Fruit fly (Drosophila melanogaster) whole organism, embryonic: ENCODE measurements around the gene scny.
A peak's percentile ranks its signal among the peaks of the same experiment; 100 is the strongest.

Experiments used
- Abd-B ChIP-seq: fragments of 200-800 bp; sonication (Bioruptor generic); optimal IDR thresholded peaks from 2 replicates; lab custom pipeline; 2018; ENCODE audit warnings: missing biosample characterization, mild to moderate bottlenecking, missing genetic modification characterization, moderate library complexity
- Adf1 ChIP-seq: fragments of 200-800 bp; sonication (Bioruptor generic); IDR thresholded peaks from 2 replicates; pipeline ENCODE4 v1.3.6; 2022; ENCODE audit warnings: missing biosample characterization, missing genetic modification characterization
- Awh ChIP-seq: fragments of 200-800 bp; sonication (Bioruptor generic); IDR thresholded peaks from 2 replicates; pipeline ENCODE4, ENCODE4 v1.3.6; 2022; ENCODE audit warnings: missing biosample characterization, missing genetic modification characterization
- B-H2 ChIP-seq: fragments of 200-800 bp; sonication (Bioruptor generic); optimal IDR thresholded peaks from 2 replicates; lab custom pipeline; 2018; ENCODE audit warnings: missing biosample characterization, mild to moderate bottlenecking, missing genetic modification characterization
- CG10209 ChIP-seq: fragments of 200-800 bp; sonication (Bioruptor generic); optimal IDR thresholded peaks from 3 replicates; lab custom pipeline; 2017; ENCODE audit warnings: missing biosample characterization, mild to moderate bottlenecking, missing genetic modification characterization, missing genetic modification reagents
- CG11504 ChIP-seq: fragments of 200-800 bp; sonication (Bioruptor generic); optimal IDR thresholded peaks from 3 replicates; lab custom pipeline; 2019; ENCODE audit warnings: missing biosample characterization, mild to moderate bottlenecking, missing genetic modification characterization, moderate library complexity
- CG12391 ChIP-seq: fragments of 200-800 bp; sonication (Bioruptor generic); optimal IDR thresholded peaks from 3 replicates; lab custom pipeline; 2018; ENCODE audit warnings: missing biosample characterization, mild to moderate bottlenecking, missing genetic modification characterization, moderate library complexity
- CG13894 ChIP-seq: fragments of 200-800 bp; sonication (Bioruptor generic); optimal IDR thresholded peaks from 3 replicates; lab custom pipeline; 2018; ENCODE audit warnings: missing biosample characterization, mild to moderate bottlenecking, missing genetic modification characterization, moderate library complexity
- CG14014 ChIP-seq: fragments of 200-800 bp; sonication (Bioruptor generic); IDR thresholded peaks from 2 replicates; pipeline ENCODE4 v1.3.6; 2022; ENCODE audit warnings: missing biosample characterization, missing genetic modification characterization
- CG16863 ChIP-seq: fragments of 200-800 bp; sonication (Bioruptor generic); optimal IDR thresholded peaks from 3 replicates; lab custom pipeline; 2016; ENCODE audit warnings: missing biosample characterization, missing genetic modification characterization
- CG17359 ChIP-seq: fragments of 200-800 bp; sonication (Bioruptor generic); optimal IDR thresholded peaks from 3 replicates; lab custom pipeline; 2018; ENCODE audit warnings: missing biosample characterization, mild to moderate bottlenecking, missing genetic modification characterization, moderate library complexity
- CG17802 ChIP-seq: fragments of 200-800 bp; sonication (Bioruptor generic); optimal IDR thresholded peaks from 2 replicates; lab custom pipeline; 2018; ENCODE audit warnings: missing biosample characterization, mild to moderate bottlenecking, missing genetic modification characterization, moderate library complexity
- CG1792 ChIP-seq: fragments of 200-800 bp; sonication (Bioruptor generic); optimal IDR thresholded peaks from 2 replicates; lab custom pipeline; 2016; ENCODE audit warnings: missing biosample characterization, missing genetic modification characterization
- CG31441 ChIP-seq: fragments of 200-800 bp; sonication (Bioruptor generic); IDR thresholded peaks from 2 replicates; pipeline ENCODE4 v1.3.6; 2022; ENCODE audit warnings: missing biosample characterization, missing genetic modification characterization
- CG5245 ChIP-seq: fragments of 200-800 bp; sonication (Bioruptor generic); optimal IDR thresholded peaks from 3 replicates; lab custom pipeline; 2016; ENCODE audit warnings: missing biosample characterization, missing genetic modification characterization
- CG6765 ChIP-seq: fragments of 200-800 bp; sonication (Bioruptor generic); optimal IDR thresholded peaks from 3 replicates; lab custom pipeline; 2017; ENCODE audit warnings: missing biosample characterization, mild to moderate bottlenecking, missing genetic modification characterization
- CG7271 ChIP-seq: fragments of 200-800 bp; sonication (Bioruptor generic); optimal IDR thresholded peaks from 2 replicates; lab custom pipeline; 2018; ENCODE audit warnings: missing biosample characterization, mild to moderate bottlenecking, missing genetic modification characterization, moderate library complexity
- CG7357 ChIP-seq: fragments of 200-800 bp; sonication (Bioruptor generic); IDR thresholded peaks from 3 replicates; pipeline ENCODE4 v1.3.6; 2022; ENCODE audit warnings: missing biosample characterization, missing genetic modification characterization
- CG8924 ChIP-seq: fragments of 200-800 bp; optimal IDR thresholded peaks from 3 replicates; lab custom pipeline; 2019; ENCODE audit warnings: missing biosample characterization, mild to moderate bottlenecking, missing genetic modification characterization, moderate library complexity
- CG8944 ChIP-seq: fragments of 200-800 bp; sonication (Bioruptor generic); optimal IDR thresholded peaks from 3 replicates; lab custom pipeline; 2016; ENCODE audit warnings: missing biosample characterization, missing genetic modification characterization
- CG9215 ChIP-seq: fragments of 200-800 bp; sonication (Bioruptor generic); IDR thresholded peaks from 2 replicates; pipeline ENCODE4 v1.3.6; 2022; ENCODE audit warnings: missing biosample characterization, missing genetic modification characterization
- CG9876 ChIP-seq: fragments of 200-800 bp; sonication (Bioruptor generic); optimal IDR thresholded peaks from 2 replicates; lab custom pipeline; 2016; ENCODE audit warnings: missing biosample characterization, missing genetic modification characterization
- Dad ChIP-seq: fragments of 200-800 bp; sonication (Bioruptor generic); optimal IDR thresholded peaks from 3 replicates; lab custom pipeline; 2016; ENCODE audit warnings: missing biosample characterization, missing genetic modification characterization
- Dll ChIP-seq: fragments of 200-800 bp; sonication (Bioruptor generic); IDR thresholded peaks from 4 replicates; pipeline ENCODE4 v1.3.6; 2022; ENCODE audit warnings: missing biosample characterization, missing genetic modification characterization; ENCODE audit not compliant: partially characterized antibody
- Dref ChIP-seq: fragments of 200-800 bp; sonication (Bioruptor generic); IDR thresholded peaks from 2 replicates; pipeline ENCODE4 v1.3.6; 2022; ENCODE audit warnings: missing biosample characterization, missing genetic modification characterization
- Drgx ChIP-seq: fragments of 200-800 bp; sonication (Bioruptor generic); IDR thresholded peaks from 2 replicates; pipeline ENCODE4 v1.3.6; 2022; ENCODE audit warnings: missing biosample characterization, missing genetic modification characterization
- Hr39 ChIP-seq: fragments of >200 bp; optimal IDR thresholded peaks from 2 replicates; lab custom pipeline; 2017
- Lpt ChIP-seq: fragments of >200 bp; optimal IDR thresholded peaks from 2 replicates; lab custom pipeline; 2018; ENCODE audit warnings: missing biosample characterization, missing genetic modification characterization
- PHDP ChIP-seq: fragments of 200-800 bp; sonication (Bioruptor generic); optimal IDR thresholded peaks from 3 replicates; lab custom pipeline; 2018; ENCODE audit warnings: missing biosample characterization, mild to moderate bottlenecking, missing genetic modification characterization, moderate library complexity
- Sox102F ChIP-seq: fragments of 200-800 bp; sonication (Bioruptor generic); optimal IDR thresholded peaks from 2 replicates; lab custom pipeline; 2018; ENCODE audit warnings: missing biosample characterization, mild to moderate bottlenecking, missing genetic modification characterization, moderate library complexity
- Taf1 ChIP-seq: fragments of 200-800 bp; sonication (Bioruptor generic); IDR thresholded peaks from 2 replicates; pipeline ENCODE4 v1.3.6; 2022; ENCODE audit warnings: missing biosample characterization, missing genetic modification characterization
- Usf ChIP-seq: fragments of 200-800 bp; sonication (Bioruptor generic); optimal IDR thresholded peaks from 2 replicates; lab custom pipeline; 2017; ENCODE audit warnings: missing genotype, missing biosample characterization, missing genetic modification characterization
- bsh ChIP-seq, 2 experiments: fragments of 200-800 bp; sonication (Bioruptor generic); optimal IDR thresholded peaks; 2 replicates each; lab custom pipeline; 2017 to 2018; ENCODE audit warnings: mild to moderate bottlenecking in 2 of 2, missing biosample characterization in 2 of 2, missing genetic modification characterization in 2 of 2, moderate library complexity in 1 of 2
- danr ChIP-seq: fragments of 200-800 bp; sonication (Bioruptor generic); IDR thresholded peaks from 2 replicates; pipeline ENCODE4 v1.3.6; 2022; ENCODE audit warnings: missing biosample characterization, missing genetic modification characterization
- esg ChIP-seq: fragments of 200-800 bp; sonication (Bioruptor generic); conservative IDR thresholded peaks from 2 replicates; pipeline ENCODE4 v1.3.6; 2022; ENCODE audit warnings: missing biosample characterization, missing genetic modification characterization
- fu2 ChIP-seq: fragments of 200-800 bp; sonication (Bioruptor generic); optimal IDR thresholded peaks from 2 replicates; lab custom pipeline; 2016; ENCODE audit warnings: missing biosample characterization, missing genetic modification characterization
- gce ChIP-seq: fragments of 200-800 bp; sonication (Bioruptor generic); IDR thresholded peaks from 3 replicates; pipeline ENCODE4 v1.3.6; 2022; ENCODE audit warnings: missing biosample characterization, missing genetic modification characterization
- insv ChIP-seq, 2 experiments: fragments of 200-800 bp; sonication (Bioruptor generic); optimal IDR thresholded peaks; 3 replicates each; lab custom pipeline; 2016 to 2018; ENCODE audit warnings: missing biosample characterization in 2 of 2, missing genetic modification characterization in 2 of 2
- ken ChIP-seq: fragments of 200-800 bp; sonication (Bioruptor generic); IDR thresholded peaks from 3 replicates; pipeline ENCODE4 v1.3.6; 2022; ENCODE audit warnings: missing biosample characterization, missing genetic modification characterization
- lbe ChIP-seq: fragments of 200-800 bp; sonication (Bioruptor generic); optimal IDR thresholded peaks from 2 replicates; lab custom pipeline; 2016; ENCODE audit warnings: missing biosample characterization, mild to moderate bottlenecking, missing genetic modification characterization
- maf-S ChIP-seq: fragments of 200-800 bp; sonication (Bioruptor generic); optimal IDR thresholded peaks from 2 replicates; lab custom pipeline; 2016; ENCODE audit warnings: missing biosample characterization, missing genetic modification characterization
- oc ChIP-seq: fragments of 200-800 bp; sonication (Bioruptor generic); optimal IDR thresholded peaks from 2 replicates; lab custom pipeline; 2018; ENCODE audit warnings: missing biosample characterization, mild to moderate bottlenecking, missing genetic modification characterization, moderate library complexity
- odd ChIP-seq: fragments of 200-800 bp; sonication (Bioruptor generic); optimal IDR thresholded peaks from 2 replicates; lab custom pipeline; 2017; ENCODE audit warnings: missing biosample characterization, mild to moderate bottlenecking, missing genetic modification characterization
- pnt ChIP-seq: fragments of 200-800 bp; sonication (Bioruptor generic); optimal IDR thresholded peaks from 3 replicates; lab custom pipeline; 2016; ENCODE audit warnings: missing biosample characterization, missing genetic modification characterization
- ranshi ChIP-seq: fragments of 200-800 bp; sonication (Bioruptor generic); IDR thresholded peaks from 2 replicates; pipeline ENCODE4 v1.3.6; 2022; ENCODE audit warnings: missing biosample characterization, missing genetic modification characterization
- sc ChIP-seq, 3 experiments: fragments of >200 bp in 2 of 3; fragments of 200-800 bp in 1 of 3; sonication (Bioruptor generic) in 1 of 3; optimal IDR thresholded peaks; 2 replicates in 2 of 3; 3 replicates in 1 of 3; lab custom pipeline; 2017; ENCODE audit warnings: mild to moderate bottlenecking in 1 of 3, missing biosample characterization in 1 of 3, missing genetic modification characterization in 1 of 3, missing genetic modification reagents in 1 of 3
- sob ChIP-seq: fragments of 200-800 bp; sonication (Bioruptor generic); IDR thresholded peaks from 2 replicates; pipeline ENCODE4 v1.3.6; 2022; ENCODE audit warnings: missing biosample characterization, missing genetic modification characterization
- tx ChIP-seq: fragments of 200-800 bp; sonication (Bioruptor generic); optimal IDR thresholded peaks from 2 replicates; lab custom pipeline; 2016; ENCODE audit warnings: missing biosample characterization, missing genetic modification characterization
- unpg ChIP-seq: fragments of 200-800 bp; sonication (Bioruptor generic); optimal IDR thresholded peaks from 3 replicates; lab custom pipeline; 2018; ENCODE audit warnings: missing biosample characterization, mild to moderate bottlenecking, missing genetic modification characterization, moderate library complexity
- yki ChIP-seq: fragments of >200 bp; optimal IDR thresholded peaks from 3 replicates; lab custom pipeline; 2018
- z ChIP-seq: fragments of 200-800 bp; sonication (Bioruptor generic); IDR thresholded peaks from 3 replicates; pipeline ENCODE4 v1.3.6; 2022; ENCODE audit warnings: missing biosample characterization, missing genetic modification characterization

The scny gene

dm6 chr3L:5810633-5811341, 42.0 kb downstream of the scny start, which contains the start of the genes S6k and kri (continued):
- TF ChIP-seq CG1792 (GFP tag; lab: Kevin White, UChicago) (no peak), Dll (peak; percentile 45; the same call in 1 of the 4 replicates), danr (GFP tag; lab: Robert Waterston, UW) (no peak), Drgx (GFP tag; lab: Robert Waterston, UW) (no peak), CG8924 (tag; lab: Kevin White, UChicago) (peak; percentile 74), Abd-B (GFP tag; lab: Kevin White, UChicago) (no peak), ken (GFP tag; lab: Robert Waterston, UW) (no peak), insv (GFP tag; optimal IDR thresholded peaks at IDR 0.05; lab: Kevin White, UChicago) (no peak), esg (GFP tag; lab: Robert Waterston, UW) (no peak), CG13894 (peak; percentile 42), Lpt (GFP tag; lab: Kevin White, UChicago) (no peak), CG6765 (GFP tag; lab: Kevin White, UChicago) (no peak), oc (tag; lab: Kevin White, UChicago) (no peak), z (GFP tag; lab: Robert Waterston, UW) (0 out of 3 replicates have a peak, but pooled peaks have one; percentile 37), Hr39 (no peak), yki (lab: Kevin White, UChicago) (no peak), lbe (GFP tag; lab: Kevin White, UChicago) (no peak), CG17359 (tag; lab: Kevin White, UChicago) (no peak), CG31441 (GFP tag; lab: Robert Waterston, UW) (no peak), gce (GFP tag; lab: Robert Waterston, UW) (no peak), CG8944 (no peak), unpg (GFP tag; lab: Kevin White, UChicago) (no peak), bsh (GFP tag; optimal IDR thresholded peaks at IDR 0.05; lab: Kevin White, UChicago) (no peak), CG12391 (tag; lab: Kevin White, UChicago) (peak; percentile 12), Awh (GFP tag; lab: Robert Waterston, UW) (no peak), B-H2 (GFP tag; lab: Kevin White, UChicago) (no peak), ranshi (GFP tag; lab: Robert Waterston, UW) (no peak), sc (optimal IDR thresholded peaks at IDR 0.05; lab: Kevin White, UChicago) (no peak), sc (GFP tag; optimal IDR thresholded peaks at IDR 0.05; lab: Kevin White, UChicago) (no peak), CG10209 (GFP tag; lab: Kevin White, UChicago) (peak; percentile 25), maf-S (GFP tag; lab: Kevin White, UChicago) (no peak), odd (peak; percentile 26), Adf1 (GFP tag; lab: Robert Waterston, UW) (no peak), Taf1 (GFP tag; lab: Robert Waterston, UW) (no peak), CG5245 (no peak), CG7271 (tag; lab: Kevin White, UChicago) (no peak), sob (no peak), CG16863 (no peak), CG11504 (peak; percentile 30), fu2 (GFP tag; lab: Kevin White, UChicago) (no peak), Usf (no peak), CG7357 (GFP tag; lab: Robert Waterston, UW) (no peak), CG17802 (tag; lab: Kevin White, UChicago) (no peak), CG14014 (GFP tag; lab: Robert Waterston, UW) (no peak), PHDP (peak; percentile 20), CG9876 (GFP tag; lab: Kevin White, UChicago) (no peak), Dad (GFP tag; lab: Kevin White, UChicago) (peak; percentile 45), Dref (GFP tag; lab: Robert Waterston, UW) (peak; percentile 45), tx (GFP tag; lab: Kevin White, UChicago) (no peak), pnt (GFP tag; lab: Kevin White, UChicago) (no peak), CG9215 (GFP tag; lab: Robert Waterston, UW) (peak; percentile 100), Sox102F (GFP tag; lab: Kevin White, UChicago) (no peak)
